Worm (Caenorhabditis elegans): Measurements from ENCODE around the gene mec-14.

The mec-14 gene

DNA sequence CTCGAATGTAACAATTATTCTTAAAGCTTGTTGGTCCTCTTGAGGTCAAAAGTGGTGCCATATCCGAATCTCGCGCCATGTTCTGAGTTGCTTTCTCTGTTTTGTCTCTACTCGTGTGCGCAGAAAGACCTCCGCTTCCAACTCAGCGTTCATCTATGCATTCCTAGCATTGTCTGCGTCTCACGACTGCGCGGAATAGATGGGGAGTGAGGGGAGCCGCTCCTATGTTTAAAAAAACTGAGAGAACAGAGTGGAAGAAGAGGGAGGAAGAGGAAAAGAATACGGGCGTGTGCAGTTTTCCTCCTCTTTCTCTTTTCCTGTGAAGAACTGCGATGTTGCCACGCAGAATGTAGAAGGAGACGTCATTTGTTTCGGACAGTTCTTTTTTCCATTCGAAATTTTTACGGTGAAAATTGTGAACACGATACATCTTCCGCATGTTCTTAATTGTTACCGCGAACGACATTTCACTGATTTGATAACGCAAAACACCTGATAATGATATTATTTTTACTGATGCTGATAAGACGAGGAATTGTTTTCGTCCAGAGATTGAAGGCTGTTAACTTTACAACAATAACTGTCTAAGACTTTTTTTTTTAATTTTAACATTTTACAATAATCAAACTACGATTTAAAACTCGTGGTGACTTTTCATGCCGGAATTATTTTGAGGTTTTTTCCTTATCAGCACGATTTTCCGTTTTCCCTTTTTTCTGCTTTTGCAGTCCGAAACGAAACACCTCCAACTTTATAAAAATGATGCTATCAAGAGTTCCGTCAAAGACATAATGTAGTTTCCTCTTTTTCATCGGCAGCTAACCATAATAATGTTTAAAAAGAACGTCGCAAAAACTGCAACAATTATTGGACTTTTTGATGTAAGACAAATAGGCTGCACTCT is 25.9 kb downstream of the mec-14 start (continued):
- TF ChIP-seq nhr-237 (tag; optimal IDR thresholded peaks at IDR 0.05): peak; percentile 8
- no peak for TF ChIP-seq zip-4 (GFP tag; optimal IDR thresholded peaks at IDR 0.05)
- TF ChIP-seq unc-130 (tag; optimal IDR thresholded peaks at IDR 0.05): no peak
- TF ChIP-seq C04F5.9 (tag; optimal IDR thresholded peaks at IDR 0.05): no peak
- TF ChIP-seq elt-2 (tag; optimal IDR thresholded peaks at IDR 0.05): peak; percentile 12
- no peak for TF ChIP-seq nhr-90 (tag; optimal IDR thresholded peaks at IDR 0.05; ENCODE audit: poor library complexity)
- TF ChIP-seq tbx-2 (tag; optimal IDR thresholded peaks at IDR 0.05): peak; percentile 36
- TF ChIP-seq fkh-10 (GFP tag; optimal IDR thresholded peaks at IDR 0.05): no peak
- TF ChIP-seq mef-2 (tag; optimal IDR thresholded peaks at IDR 0.05): no peak
- peak; percentile 61 for TF ChIP-seq efl-1 (optimal IDR thresholded peaks at IDR 0.05)
- peak in 1 of 2 experiments; percentile 38 for TF ChIP-seq efl-1 (GFP tag; optimal IDR thresholded peaks at IDR 0.05 in 1 of 2)
- no peak for TF ChIP-seq mab-9 (GFP tag; IDR thresholded peaks at IDR 0.05)
- TF ChIP-seq grh-1 (GFP tag; IDR thresholded peaks at IDR 0.05): no peak
- peak; percentile 65 for TF ChIP-seq nhr-71 (tag; optimal IDR thresholded peaks at IDR 0.05)
- no peak for TF ChIP-seq nhr-84 (tag; optimal IDR thresholded peaks at IDR 0.05)
- TF ChIP-seq lin-39 (tag; optimal IDR thresholded peaks at IDR 0.05): no peak
- no peak for TF ChIP-seq unc-98 (GFP tag; IDR thresholded peaks at IDR 0.05)
- TF ChIP-seq isw-1 (GFP tag; IDR thresholded peaks at IDR 0.05): no peak
- peak; percentile 51 for TF ChIP-seq skn-1 (tag; optimal IDR thresholded peaks at IDR 0.05)
- TF ChIP-seq nhr-19 (GFP tag; conservative IDR thresholded peaks at IDR 0.05): no peak
- no peak for TF ChIP-seq nhr-76 (tag; optimal IDR thresholded peaks at IDR 0.05)
- TF ChIP-seq ztf-4 (tag; optimal IDR thresholded peaks at IDR 0.05): no peak
- no peak for TF ChIP-seq alr-1 (tag; optimal IDR thresholded peaks at IDR 0.05; ENCODE audit: borderline replicate concordance)
- no peak for TF ChIP-seq aha-1 (tag; optimal IDR thresholded peaks at IDR 0.05)
- TF ChIP-seq nhr-77 (tag; optimal IDR thresholded peaks at IDR 0.05): peak; percentile 45
- TF ChIP-seq mdl-1 (tag; optimal IDR thresholded peaks at IDR 0.05): peak in 1 of 2 experiments; percentile 40
- TF ChIP-seq ceh-8 (GFP tag; optimal IDR thresholded peaks at IDR 0.05): no peak
- TF ChIP-seq tlp-1 (tag; optimal IDR thresholded peaks at IDR 0.05): no peak
- no peak for TF ChIP-seq hlh-17 (GFP tag; optimal IDR thresholded peaks at IDR 0.05; ENCODE audit: borderline replicate concordance)
- TF ChIP-seq sox-4 (tag; optimal IDR thresholded peaks at IDR 0.05): no peak
- peak; percentile 40 to 51 (median 47) for TF ChIP-seq ceh-82 (tag; optimal IDR thresholded peaks at IDR 0.05)
- TF ChIP-seq Y116A8C.19 (tag; optimal IDR thresholded peaks at IDR 0.05; ENCODE audit: borderline replicate concordance): no peak
- TF ChIP-seq nhr-47 (tag; optimal IDR thresholded peaks at IDR 0.05): peak; percentile 44
- TF ChIP-seq blmp-1 (tag; optimal IDR thresholded peaks at IDR 0.05): no peak
- no peak for TF ChIP-seq pqm-1 (tag; optimal IDR thresholded peaks at IDR 0.05)
- TF ChIP-seq fkh-4 (tag; optimal IDR thresholded peaks at IDR 0.05; ENCODE audit: borderline replicate concordance): no peak
- TF ChIP-seq C16A3.4 (tag; optimal IDR thresholded peaks at IDR 0.05): no peak
- peak; percentile 80 for TF ChIP-seq fkh-8 (tag; optimal IDR thresholded peaks at IDR 0.05)
- peak; percentile 82 for TF ChIP-seq mep-1 (tag; optimal IDR thresholded peaks at IDR 0.05)
- no peak for TF ChIP-seq ets-5 (GFP tag; IDR thresholded peaks at IDR 0.05)
- TF ChIP-seq jun-1 (tag; optimal IDR thresholded peaks at IDR 0.05): no peak
- no peak for TF ChIP-seq unc-62 (GFP tag; optimal IDR thresholded peaks at IDR 0.05)
- no peak for TF ChIP-seq ceh-90 (tag; optimal IDR thresholded peaks at IDR 0.05)
- TF ChIP-seq dpl-1 (GFP tag; optimal IDR thresholded peaks at IDR 0.05): peak in 2 of 3 experiments; percentile 16 to 49
- TF ChIP-seq snu-23 (GFP tag; optimal IDR thresholded peaks at IDR 0.05): peak; percentile 51
